Worm (Caenorhabditis elegans): Measurements from ENCODE around the gene acs-19.

acs-19 gene

ce11 chrIII:3914836-3915235, 50.5 kb downstream of the acs-19 start:
- TF ChIP-seq mls-2 (tag; optimal IDR thresholded peaks at IDR 0.05) (no peak), drap-1 (GFP tag; optimal IDR thresholded peaks at IDR 0.05) (no peak), unc-120 (tag; optimal IDR thresholded peaks at IDR 0.05; ENCODE audit: poor library complexity, severe bottlenecking) (peak; percentile 82), elt-3 (tag; optimal IDR thresholded peaks at IDR 0.05) (no peak), snpc-4 (tag; optimal IDR thresholded peaks at IDR 0.05) (no peak), ceh-39 (tag; optimal IDR thresholded peaks at IDR 0.05) (no peak), sptf-1 (tag; optimal IDR thresholded peaks at IDR 0.05) (no peak), blmp-1 (tag; optimal IDR thresholded peaks at IDR 0.05) (no peak), elt-1 (tag; optimal IDR thresholded peaks at IDR 0.05; ENCODE audit: borderline replicate concordance, insufficient read depth) (no peak), hlh-1 (tag; optimal IDR thresholded peaks at IDR 0.05) (peak; percentile 95), nhr-2 (tag; optimal IDR thresholded peaks at IDR 0.05) (no peak), unc-62 (GFP tag; optimal IDR thresholded peaks at IDR 0.05) (peak; percentile 50), cnd-1 (tag; optimal IDR thresholded peaks at IDR 0.05) (peak; percentile 11), pha-4 (tag; optimal IDR thresholded peaks at IDR 0.05) (no peak), flh-1 (GFP tag; optimal IDR thresholded peaks at IDR 0.05) (no peak)

ce11 chrIII:3915705-3916104, 51.4 kb downstream of the acs-19 start:
- TF ChIP-seq pha-4 (tag; optimal IDR thresholded peaks at IDR 0.05): peak; percentile 4
- TF ChIP-seq nhr-2 (tag; optimal IDR thresholded peaks at IDR 0.05): peak; percentile 4
- TF ChIP-seq cnd-1 (tag; optimal IDR thresholded peaks at IDR 0.05): peak; percentile 12
- TF ChIP-seq nhr-76 (tag; optimal IDR thresholded peaks at IDR 0.05): no peak
- TF ChIP-seq unc-62 (GFP tag; optimal IDR thresholded peaks at IDR 0.05): peak; percentile 53
- TF ChIP-seq blmp-1 (tag; optimal IDR thresholded peaks at IDR 0.05): no peak
- no peak for TF ChIP-seq sem-2 (GFP tag; optimal IDR thresholded peaks at IDR 0.05)
- TF ChIP-seq ceh-83 (GFP tag; optimal IDR thresholded peaks at IDR 0.05): no peak
- TF ChIP-seq ces-1 (GFP tag; optimal IDR thresholded peaks at IDR 0.05): peak; percentile 37
- no peak for TF ChIP-seq bed-3 (GFP tag; optimal IDR thresholded peaks at IDR 0.05)
- TF ChIP-seq unc-39 (tag; optimal IDR thresholded peaks at IDR 0.05): no peak
- TF ChIP-seq nhr-237 (tag; optimal IDR thresholded peaks at IDR 0.05): no peak
- TF ChIP-seq mep-1 (tag; optimal IDR thresholded peaks at IDR 0.05): peak; percentile 15
- peak; percentile 24 for TF ChIP-seq ztf-11 (tag; optimal IDR thresholded peaks at IDR 0.05)
- peak; percentile 30 for TF ChIP-seq unc-120 (tag; optimal IDR thresholded peaks at IDR 0.05; ENCODE audit: poor library complexity, severe bottlenecking)
- no peak for TF ChIP-seq drap-1 (GFP tag; optimal IDR thresholded peaks at IDR 0.05)
- no peak for TF ChIP-seq lin-32 (GFP tag; optimal IDR thresholded peaks at IDR 0.05)
- peak; percentile 88 for TF ChIP-seq ham-2 (GFP tag; optimal IDR thresholded peaks at IDR 0.05)
- TF ChIP-seq hlh-1 (tag; optimal IDR thresholded peaks at IDR 0.05): peak; percentile 79

ce11 chrIII:3916624-3917023, 52.3 kb downstream of the acs-19 start, which contains the start of gene ccdc-47:
Gene ccdc-47 (plus strand): TSS chrIII:3916967.
- TF ChIP-seq nhr-28 (tag; optimal IDR thresholded peaks at IDR 0.05): peak; percentile 41
- peak; percentile 68 for TF ChIP-seq mab-5 (tag; optimal IDR thresholded peaks at IDR 0.05)
- peak; percentile 61 for TF ChIP-seq unc-120 (tag; optimal IDR thresholded peaks at IDR 0.05; ENCODE audit: poor library complexity, severe bottlenecking)
- peak; percentile 93 for TF ChIP-seq mls-2 (tag; optimal IDR thresholded peaks at IDR 0.05)
- peak; percentile 44 for TF ChIP-seq ces-1 (GFP tag; optimal IDR thresholded peaks at IDR 0.05)
- TF ChIP-seq nhr-76 (tag; optimal IDR thresholded peaks at IDR 0.05): peak; percentile 84
- TF ChIP-seq cnd-1 (tag; optimal IDR thresholded peaks at IDR 0.05): peak; percentile 85
- TF ChIP-seq ceh-39 (tag; optimal IDR thresholded peaks at IDR 0.05): peak; percentile 42
- TF ChIP-seq mep-1 (tag; optimal IDR thresholded peaks at IDR 0.05): peak; percentile 55
- TF ChIP-seq unc-39 (tag; optimal IDR thresholded peaks at IDR 0.05): peak; percentile 44
- TF ChIP-seq lin-32 (GFP tag; optimal IDR thresholded peaks at IDR 0.05): peak; percentile 71
- no peak for TF ChIP-seq snpc-4 (tag; optimal IDR thresholded peaks at IDR 0.05)
- peak; percentile 63 for TF ChIP-seq tbx-8 (GFP tag; optimal IDR thresholded peaks at IDR 0.05)
- TF ChIP-seq unc-62 (GFP tag; optimal IDR thresholded peaks at IDR 0.05): no peak
- peak; percentile 94 for TF ChIP-seq sptf-1 (tag; optimal IDR thresholded peaks at IDR 0.05)
- TF ChIP-seq lin-13 (tag; optimal IDR thresholded peaks at IDR 0.05): peak; percentile 62
- TF ChIP-seq ceh-83 (GFP tag; optimal IDR thresholded peaks at IDR 0.05): peak; percentile 74
- TF ChIP-seq pha-4 (tag; optimal IDR thresholded peaks at IDR 0.05): peak; percentile 71
- peak; percentile 64 for TF ChIP-seq sem-2 (GFP tag; optimal IDR thresholded peaks at IDR 0.05)
- peak; percentile 72 for TF ChIP-seq nhr-237 (tag; optimal IDR thresholded peaks at IDR 0.05)
- peak; percentile 62 for TF ChIP-seq blmp-1 (tag; optimal IDR thresholded peaks at IDR 0.05)
- no peak for TF ChIP-seq nhr-2 (tag; optimal IDR thresholded peaks at IDR 0.05)
- TF ChIP-seq lsy-2 (tag; optimal IDR thresholded peaks at IDR 0.05): peak; percentile 65
- TF ChIP-seq flh-1 (GFP tag; optimal IDR thresholded peaks at IDR 0.05): peak; percentile 70
- TF ChIP-seq ham-2 (GFP tag; optimal IDR thresholded peaks at IDR 0.05): peak; percentile 71
- peak; percentile 89 for TF ChIP-seq drap-1 (GFP tag; optimal IDR thresholded peaks at IDR 0.05)
- TF ChIP-seq nhr-12 (tag; optimal IDR thresholded peaks at IDR 0.05): no peak
- TF ChIP-seq M03D4.4 (tag; optimal IDR thresholded peaks at IDR 0.05): peak; percentile 83
- TF ChIP-seq ztf-11 (tag; optimal IDR thresholded peaks at IDR 0.05): peak; percentile 90
- peak; percentile 62 for TF ChIP-seq elt-3 (tag; optimal IDR thresholded peaks at IDR 0.05)
- TF ChIP-seq zip-8 (tag; optimal IDR thresholded peaks at IDR 0.05): no peak
- peak; percentile 83 for TF ChIP-seq ceh-43 (GFP tag; optimal IDR thresholded peaks at IDR 0.05)
- TF ChIP-seq hlh-1 (tag; optimal IDR thresholded peaks at IDR 0.05): peak; percentile 84
- TF ChIP-seq bed-3 (GFP tag; optimal IDR thresholded peaks at IDR 0.05): peak; percentile 48
- TF ChIP-seq elt-1 (tag; optimal IDR thresholded peaks at IDR 0.05; ENCODE audit: borderline replicate concordance, insufficient read depth): peak; percentile 27

Measured in whole organism, mixed stage, embryonic.